Worm (Caenorhabditis elegans) whole organism, L4 larva: Measurements from ENCODE around the gene lsm-8.

ENCODE experiments used
- T26A8.4 ChIP-seq: fragments of 200-800 bp; sonication (Bioruptor generic); IDR thresholded peaks from 2 replicates; pipeline ENCODE4 v1.3.6; 2022; ENCODE audit warnings: missing genetic modification characterization, missing compliant biosample characterization
- ZK337.2 ChIP-seq: fragments of 200-800 bp; sonication (Bioruptor generic); IDR thresholded peaks from 2 replicates; pipeline ENCODE4 v1.3.6; 2022; ENCODE audit warnings: missing genetic modification reagents, missing genetic modification characterization, missing compliant biosample characterization
- dpl-1 ChIP-seq: fragments of 150-350 bp; optimal IDR thresholded peaks from 2 replicates; lab custom pipeline; 2014; ENCODE audit warnings: missing biosample characterization, missing genetic modification reagents, missing genetic modification characterization
- lin-38 ChIP-seq: fragments of 200-800 bp; sonication (Bioruptor generic); IDR thresholded peaks from 2 replicates; pipeline ENCODE4 v1.3.6; 2022; ENCODE audit warnings: missing genetic modification reagents, missing genetic modification characterization, missing compliant biosample characterization
- nhr-102 ChIP-seq: sonication (generic microtip); optimal IDR thresholded peaks from 2 replicates; lab custom pipeline; 2016; ENCODE audit warnings: mild to moderate bottlenecking, missing genetic modification characterization, moderate library complexity, missing compliant biosample characterization
- pha-4 ChIP-seq, 2 experiments: fragments of 150-350 bp in 1 of 2; fragments of 200-800 bp in 1 of 2; sonication (Bioruptor generic) in 1 of 2; IDR thresholded peaks in 1 of 2; optimal IDR thresholded peaks in 1 of 2; 2 replicates each; pipeline versions ENCODE4 v1.3.6 to Lab custom; 2014 to 2022; ENCODE audit warnings: missing genetic modification characterization in 2 of 2, missing genetic modification reagents in 2 of 2, missing biosample characterization in 1 of 2, missing compliant biosample characterization in 1 of 2
- spr-1 ChIP-seq: sonication (generic microtip); optimal IDR thresholded peaks from 2 replicates; lab custom pipeline; 2016; ENCODE audit warnings: mild to moderate bottlenecking, missing genetic modification characterization, missing compliant biosample characterization

lsm-8 gene

ce11 chrIV:6378398-6378797 is 52.1 kb downstream of the lsm-8 start:
- TF ChIP-seq T26A8.4: peak; percentile 94
- peak; percentile 62 for TF ChIP-seq spr-1 (tag; lab: Kevin White, UChicago)
- 0 out of 2 replicates have a peak, but pooled peaks have one; percentile 19 for TF ChIP-seq lin-38 (GFP tag; lab: Robert Waterston, UW)
- TF ChIP-seq dpl-1: peak; percentile 25
- no peak for TF ChIP-seq pha-4 (GFP tag; IDR thresholded peaks at IDR 0.05; lab: Robert Waterston, UW)
- TF ChIP-seq pha-4 (tag; optimal IDR thresholded peaks at IDR 0.05; lab: Kevin White, UChicago): no peak
- peak; percentile 62 for TF ChIP-seq nhr-102 (tag; lab: Kevin White, UChicago)
- no peak for TF ChIP-seq ZK337.2 (GFP tag; lab: Robert Waterston, UW)
